Worm (Caenorhabditis elegans): Measurements from ENCODE around the gene enpl-1.

enpl-1 gene

DNA sequence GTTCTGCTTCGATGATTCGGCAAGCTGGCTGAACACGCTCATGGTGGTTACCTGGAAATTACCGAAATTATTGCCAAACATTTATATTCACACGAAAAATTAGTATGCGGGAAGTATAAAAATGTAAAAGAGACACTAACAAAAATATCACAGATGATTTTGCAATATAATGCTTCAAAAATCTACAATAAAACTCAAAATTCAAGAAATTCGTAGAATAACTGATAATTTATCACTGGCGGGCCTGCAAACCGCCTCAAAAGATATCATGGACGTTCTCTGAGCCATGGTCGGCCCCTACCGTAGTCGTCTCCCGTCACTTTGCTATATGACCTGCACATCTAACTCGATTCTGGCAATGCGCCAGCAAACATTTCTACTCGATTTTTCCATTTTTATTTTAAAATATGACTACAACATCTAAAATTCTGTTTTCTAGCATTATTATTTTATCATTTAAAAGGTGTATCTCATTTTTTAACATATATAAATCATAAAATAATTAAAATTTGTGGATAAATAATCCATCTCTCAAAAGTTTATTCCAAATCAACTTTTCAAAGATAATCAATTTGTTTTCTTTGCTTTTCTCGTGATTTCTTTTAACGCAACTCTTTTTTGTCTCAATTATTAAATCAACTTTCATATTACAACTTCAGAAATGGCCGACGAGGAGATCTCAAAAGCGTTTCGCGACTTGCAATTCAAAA, 30.5 kb downstream of the enpl-1 start, which contains the start of the genes F01G4.6 and pfd-1 (continued):
- TF ChIP-seq ZK337.2 (GFP tag; IDR thresholded peaks at IDR 0.05), result no peak
- TF ChIP-seq Y105C5A.15 (GFP tag; IDR thresholded peaks at IDR 0.05), result no peak
- peak; percentile 71; the same call in 1 of the 2 replicates for TF ChIP-seq lin-29 (GFP tag; IDR thresholded peaks at IDR 0.05)
- peak; percentile 90 for TF ChIP-seq lin-1 (GFP tag; IDR thresholded peaks at IDR 0.05)
- TF ChIP-seq daf-19 (GFP tag; conservative IDR thresholded peaks at IDR 0.05), result no peak
- TF ChIP-seq daf-8 (GFP tag; IDR thresholded peaks at IDR 0.05), result no peak
- TF ChIP-seq F44E2.7 (GFP tag; IDR thresholded peaks at IDR 0.05), result no peak
- TF ChIP-seq dmd-8 (GFP tag; IDR thresholded peaks at IDR 0.05), result no peak
- TF ChIP-seq T26A8.4 (GFP tag; IDR thresholded peaks at IDR 0.05), result peak; percentile 89
- TF ChIP-seq tag-97 (GFP tag; IDR thresholded peaks at IDR 0.05), result no peak
- peak; percentile 85 for TF ChIP-seq pha-4 (GFP tag; IDR thresholded peaks at IDR 0.05)
- peak; percentile 74 for TF ChIP-seq pha-4 (tag; optimal IDR thresholded peaks at IDR 0.05)
- no peak for TF ChIP-seq cey-2 (tag; optimal IDR thresholded peaks at IDR 0.05; ENCODE audit: borderline replicate concordance, insufficient read depth)
- 0 out of 2 replicates have a peak, but pooled peaks have one; percentile 11 for TF ChIP-seq nhr-42 (GFP tag; IDR thresholded peaks at IDR 0.05)
- TF ChIP-seq nhr-11 (tag; optimal IDR thresholded peaks at IDR 0.05), result peak; percentile 92
- TF ChIP-seq ceh-44 (GFP tag; IDR thresholded peaks at IDR 0.05), result no peak
- TF ChIP-seq zip-2 (tag; optimal IDR thresholded peaks at IDR 0.05), result peak; percentile 42
- TF ChIP-seq madf-9 (GFP tag; conservative IDR thresholded peaks at IDR 0.05), result no peak
- TF ChIP-seq rbr-2 (tag; optimal IDR thresholded peaks at IDR 0.05), result peak; percentile 91
- TF ChIP-seq daf-16 (GFP tag; optimal IDR thresholded peaks at IDR 0.05), result peak in 1 of 2 experiments; percentile 61
- TF ChIP-seq daf-16 (tag; optimal IDR thresholded peaks at IDR 0.05), result peak; percentile 70
- peak; percentile 93 for TF ChIP-seq mes-2 (tag; optimal IDR thresholded peaks at IDR 0.05; ENCODE audit: poor library complexity, severe bottlenecking)
- TF ChIP-seq aha-1 (tag), result peak; percentile 93
- TF ChIP-seq fos-1 (tag; optimal IDR thresholded peaks at IDR 0.05), result no peak
- TF ChIP-seq T20F7.1 (GFP tag; optimal IDR thresholded peaks at IDR 0.05), result no peak
- TF ChIP-seq ztf-11 (tag; optimal IDR thresholded peaks at IDR 0.05), result no peak
- peak; percentile 42 for TF ChIP-seq spr-1 (tag; optimal IDR thresholded peaks at IDR 0.05)
- TF ChIP-seq ZK546.5 (tag; optimal IDR thresholded peaks at IDR 0.05), result peak; percentile 99
- TF ChIP-seq Y75B8A.6 (GFP tag; IDR thresholded peaks at IDR 0.05), result 0 out of 2 replicates have a peak, but pooled peaks have one; percentile 47
- no peak for TF ChIP-seq daf-12 (tag; optimal IDR thresholded peaks at IDR 0.05)
- TF ChIP-seq unc-39 (tag; optimal IDR thresholded peaks at IDR 0.05), result no peak
- no peak for TF ChIP-seq nhr-41 (GFP tag; IDR thresholded peaks at IDR 0.05)
- TF ChIP-seq saeg-2 (GFP tag; IDR thresholded peaks at IDR 0.05), result no peak; the same call in 1 of the 2 replicates
- peak; percentile 66 for TF ChIP-seq nhr-48 (tag; optimal IDR thresholded peaks at IDR 0.05)
- TF ChIP-seq gei-8 (GFP tag; optimal IDR thresholded peaks at IDR 0.05), result peak; percentile 45
- TF ChIP-seq hmg-1.1 (GFP tag; IDR thresholded peaks at IDR 0.05), result peak; percentile 87
- TF ChIP-seq ztf-7 (tag; optimal IDR thresholded peaks at IDR 0.05), result no peak
- no peak for TF ChIP-seq R02D3.7 (tag; optimal IDR thresholded peaks at IDR 0.05)
- TF ChIP-seq hlh-30 (tag; optimal IDR thresholded peaks at IDR 0.05; ENCODE audit: insufficient read depth), result peak; percentile 89
- no peak for TF ChIP-seq lir-3 (tag; optimal IDR thresholded peaks at IDR 0.05)
- TF ChIP-seq lin-38 (GFP tag; IDR thresholded peaks at IDR 0.05), result peak; percentile 84
- no peak for TF ChIP-seq madf-5 (GFP tag; IDR thresholded peaks at IDR 0.05)
- TF ChIP-seq D1046.2 (GFP tag; IDR thresholded peaks at IDR 0.05), result no peak
- TF ChIP-seq mxl-3 (GFP tag; optimal IDR thresholded peaks at IDR 0.05), result peak; percentile 48
- no peak for TF ChIP-seq egl-27 (tag; optimal IDR thresholded peaks at IDR 0.05)
- no peak for TF ChIP-seq Y48G9A.11 (GFP tag; IDR thresholded peaks at IDR 0.05)
- TF ChIP-seq ctbp-1 (GFP tag; IDR thresholded peaks at IDR 0.05), result peak; percentile 69; the same call in 1 of the 2 replicates
- TF ChIP-seq tra-1 (GFP tag; IDR thresholded peaks at IDR 0.05), result 0 out of 2 replicates have a peak, but pooled peaks have one; percentile 11
- TF ChIP-seq php-3 (GFP tag; IDR thresholded peaks at IDR 0.05), result peak; percentile 75
- TF ChIP-seq F37D6.2 (tag; optimal IDR thresholded peaks at IDR 0.05), result peak; percentile 79
